Worm (Caenorhabditis elegans) whole organism, L1 larva: Measurements from ENCODE around the gene F33E11.3.

Source experiments
- C34B4.2 ChIP-seq: sonication (generic microtip); optimal IDR thresholded peaks from 2 replicates; lab custom pipeline; 2017; ENCODE audit warnings: mild to moderate bottlenecking, missing genetic modification characterization, missing compliant biosample characterization
- F16B12.6 ChIP-seq: fragments of 150-350 bp; optimal IDR thresholded peaks from 2 replicates; lab custom pipeline; 2014; ENCODE audit warnings: missing biosample characterization, missing genetic modification characterization
- Y116A8C.19 ChIP-seq: sonication (generic microtip); optimal IDR thresholded peaks from 2 replicates; lab custom pipeline; 2016; ENCODE audit warnings: missing compliant biosample characterization, missing genetic modification characterization, borderline replicate concordance
- blmp-1 ChIP-seq: fragments of 150-350 bp; optimal IDR thresholded peaks from 2 replicates; lab custom pipeline; 2014; ENCODE audit warnings: missing biosample characterization, missing genetic modification characterization
- ceh-63 ChIP-seq: fragments of 200-800 bp; sonication (Bioruptor generic); optimal IDR thresholded peaks from 2 replicates; lab custom pipeline; 2018; ENCODE audit warnings: mild to moderate bottlenecking, missing genetic modification characterization, missing compliant biosample characterization
- ceh-88 ChIP-seq: fragments of 200-800 bp; sonication (Bioruptor generic); IDR thresholded peaks from 2 replicates; pipeline ENCODE4 v1.3.6; 2022; ENCODE audit warnings: missing genetic modification characterization, missing compliant biosample characterization
- efl-1 ChIP-seq, 4 experiments: fragments of 150-350 bp; optimal IDR thresholded peaks in 3 of 4; peaks in 1 of 4; 1 replicate in 1 of 4; 2 replicates in 3 of 4; lab custom pipeline; 2014; ENCODE audit warnings: missing biosample characterization in 2 of 4, missing genetic modification characterization in 2 of 4, missing genetic modification reagents in 2 of 4
- egl-13 ChIP-seq: sonication (generic microtip); optimal IDR thresholded peaks from 2 replicates; lab custom pipeline; 2016; ENCODE audit warnings: missing genotype, missing genetic modification reagents, missing genetic modification characterization, missing compliant biosample characterization
- elt-3 ChIP-seq, 6 experiments: fragments of 150-350 bp in 1 of 6; sonication (generic microtip); optimal IDR thresholded peaks; 2 replicates each; lab custom pipeline; 2017 to 2018; ENCODE audit warnings: missing biosample characterization in 6 of 6, missing genetic modification characterization in 6 of 6, inconsistent platforms in 1 of 6
- fkh-4 ChIP-seq: sonication (generic microtip); optimal IDR thresholded peaks from 2 replicates; lab custom pipeline; 2016; ENCODE audit warnings: missing compliant biosample characterization, missing genetic modification characterization, borderline replicate concordance
- hpl-2 ChIP-seq: fragments of 150-350 bp; optimal IDR thresholded peaks from 2 replicates; lab custom pipeline; 2014; ENCODE audit warnings: missing biosample characterization, missing genetic modification reagents, missing genetic modification characterization
- isw-1 ChIP-seq: fragments of 200-800 bp; sonication (Bioruptor generic); IDR thresholded peaks from 2 replicates; pipeline ENCODE4 v1.3.6; 2022; ENCODE audit warnings: missing genetic modification characterization, missing compliant biosample characterization
- lir-3 ChIP-seq: sonication (generic microtip); optimal IDR thresholded peaks from 2 replicates; lab custom pipeline; 2016; ENCODE audit warnings: mild to moderate bottlenecking, missing genetic modification characterization, moderate library complexity, missing compliant biosample characterization; ENCODE audit not compliant: poor library complexity
- lsy-2 ChIP-seq, 2 experiments: fragments of 150-350 bp; optimal IDR thresholded peaks; 2 replicates each; lab custom pipeline; 2014; ENCODE audit warnings: missing biosample characterization in 2 of 2, missing genetic modification characterization in 2 of 2
- mdl-1 ChIP-seq, 2 experiments: fragments of 150-350 bp; optimal IDR thresholded peaks; 2 replicates each; lab custom pipeline; 2014 to 2017; ENCODE audit warnings: missing biosample characterization in 2 of 2, missing genetic modification characterization in 2 of 2, inconsistent platforms in 1 of 2
- mep-1 ChIP-seq: fragments of 150-350 bp; optimal IDR thresholded peaks from 2 replicates; lab custom pipeline; 2014; ENCODE audit warnings: missing biosample characterization, missing genetic modification characterization
- nhr-11 ChIP-seq: fragments of 150-350 bp; optimal IDR thresholded peaks from 2 replicates; lab custom pipeline; 2014; ENCODE audit warnings: missing biosample characterization, missing genetic modification characterization
- nhr-19 ChIP-seq: fragments of 200-800 bp; sonication (Bioruptor generic); conservative IDR thresholded peaks from 2 replicates; pipeline ENCODE4 v1.3.6; 2022; ENCODE audit warnings: missing genetic modification characterization, missing compliant biosample characterization
- nhr-28 ChIP-seq: fragments of 150-350 bp; optimal IDR thresholded peaks from 2 replicates; lab custom pipeline; 2014; ENCODE audit warnings: missing biosample characterization, missing genetic modification characterization
- nhr-76 ChIP-seq: sonication (generic microtip); optimal IDR thresholded peaks from 2 replicates; lab custom pipeline; 2017; ENCODE audit warnings: missing biosample characterization, missing genetic modification characterization
- nhr-90 ChIP-seq: sonication (generic microtip); optimal IDR thresholded peaks from 2 replicates; lab custom pipeline; 2016; ENCODE audit warnings: mild to moderate bottlenecking, missing genetic modification characterization, missing compliant biosample characterization; ENCODE audit not compliant: poor library complexity
- snu-23 ChIP-seq: sonication (generic microtip); optimal IDR thresholded peaks from 2 replicates; lab custom pipeline; 2016; ENCODE audit warnings: missing genetic modification characterization, missing compliant biosample characterization
- vab-15 ChIP-seq: sonication (generic microtip); optimal IDR thresholded peaks from 2 replicates; lab custom pipeline; 2017; ENCODE audit warnings: missing genotype, mild to moderate bottlenecking, missing genetic modification characterization, missing compliant biosample characterization
- zag-1 ChIP-seq: fragments of 150-350 bp; optimal IDR thresholded peaks from 2 replicates; lab custom pipeline; 2014; ENCODE audit warnings: missing biosample characterization, missing genetic modification characterization

F33E11.3 gene

ce11 chrV:258730-259129 is 45.8 kb downstream of the F33E11.3 start, which contains the start of gene nhr-204:
nhr-204 (minus strand) TSS chrV:258830.
- TF ChIP-seq zag-1 (no peak), nhr-90 (tag; lab: Kevin White, UChicago) (no peak), lsy-2 (tag; optimal IDR thresholded peaks at IDR 0.05; lab: Kevin White, UChicago) (no peak), mdl-1 (tag; optimal IDR thresholded peaks at IDR 0.05; lab: Kevin White, UChicago) (no peak), blmp-1 (tag; lab: Kevin White, UChicago) (no peak), C34B4.2 (tag; lab: Kevin White, UChicago) (no peak), vab-15 (no peak), isw-1 (GFP tag; lab: Robert Waterston, UW) (no peak), ceh-88 (GFP tag; lab: Robert Waterston, UW) (no peak), Y116A8C.19 (tag; lab: Kevin White, UChicago) (no peak)

- TF ChIP-seq efl-1 (optimal IDR thresholded peaks at IDR 0.05; lab: Kevin White, UChicago): no peak
- TF ChIP-seq efl-1 (GFP tag; optimal IDR thresholded peaks at IDR 0.05 in 1 of 2; lab: Kevin White, UChicago): peak in 1 of 2 experiments; percentile 54
- TF ChIP-seq nhr-76 (tag; lab: Kevin White, UChicago): no peak
Observed at ce11 chrV:254591-254990, 49.9 kb downstream of the F33E11.3 start, which contains the start of gene str-121. str-121 (minus strand) TSS chrV:254691.

DNA sequence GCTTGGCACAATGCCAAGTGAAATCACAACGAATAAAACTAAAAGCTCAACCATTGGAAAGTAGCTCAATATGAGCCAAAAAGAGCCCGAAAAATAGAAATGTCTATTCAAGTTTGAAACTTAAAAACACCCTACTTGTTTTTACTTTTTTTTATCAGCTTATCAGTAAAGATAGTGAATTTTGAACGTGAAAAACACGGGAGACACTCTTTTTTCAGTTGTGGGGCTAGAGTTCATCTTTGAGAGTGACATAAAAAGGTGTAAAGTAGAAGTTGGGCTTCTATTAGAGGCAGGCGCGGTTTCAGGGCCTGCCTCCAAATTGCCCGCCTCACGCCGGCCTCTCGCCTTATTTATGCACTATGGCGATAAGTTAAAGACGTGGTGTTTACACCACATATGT is 52.9 kb downstream of the F33E11.3 start, which contains the start of gene oac-39:
Gene oac-39, minus strand, starts transcription at position 101 of the 400 bp plus-strand sequence.
- TF ChIP-seq F16B12.6 (no peak), nhr-19 (no peak), mdl-1 (tag; optimal IDR thresholded peaks at IDR 0.05; lab: Kevin White, UChicago) (no peak), mep-1 (no peak), nhr-28 (tag; lab: Kevin White, UChicago) (no peak), ceh-63 (GFP tag; lab: Kevin White, UChicago) (no peak), elt-3 (tag; optimal IDR thresholded peaks at IDR 0.05; lab: Kevin White, UChicago) (no peak), snu-23 (GFP tag; lab: Kevin White, UChicago) (no peak), fkh-4 (no peak), egl-13 (tag; lab: Kevin White, UChicago) (no peak), nhr-11 (tag; lab: Kevin White, UChicago) (no peak), hpl-2 (GFP tag; lab: Kevin White, UChicago) (no peak), lir-3 (tag; lab: Kevin White, UChicago) (no peak)
